Worm (Caenorhabditis elegans) whole organism, L3 larva: ENCODE data around the gene aka-1.

Experiments used
- ceh-28 ChIP-seq: fragments of 150-350 bp; optimal IDR thresholded peaks from 2 replicates; lab custom pipeline; 2014; ENCODE audit warnings: missing biosample characterization, missing genetic modification reagents, missing genetic modification characterization
- nfya-1 ChIP-seq: sonication (generic microtip); optimal IDR thresholded peaks from 2 replicates; lab custom pipeline; 2017; ENCODE audit warnings: missing genetic modification characterization, mild to moderate bottlenecking, missing compliant biosample characterization, antibody characterized with exemption, moderate library complexity; ENCODE audit not compliant: insufficient read depth
- nhr-11 ChIP-seq: fragments of 150-350 bp; optimal IDR thresholded peaks from 2 replicates; lab custom pipeline; 2014; ENCODE audit warnings: missing biosample characterization, missing genetic modification characterization
- unc-39 ChIP-seq: sonication (generic microtip); optimal IDR thresholded peaks from 4 replicates; lab custom pipeline; 2017; ENCODE audit warnings: missing biosample characterization, missing genetic modification characterization

ce11 chrII:7457210-7457609, 21.1 kb downstream of the aka-1 start, which contains the start of gene D1022.4:
- TF ChIP-seq nfya-1 (tag; lab: Kevin White, UChicago) (no peak), ceh-28 (tag; lab: Kevin White, UChicago) (peak; percentile 22), nhr-11 (no peak), unc-39 (tag; lab: Kevin White, UChicago) (no peak)
